Worm (Caenorhabditis elegans) whole organism, mixed stage, embryonic: Measurements from ENCODE around the gene K04A8.1.

Source experiments
- M03D4.4 ChIP-seq: sonication (generic microtip); optimal IDR thresholded peaks from 2 replicates; lab custom pipeline; 2017; ENCODE audit warnings: mild to moderate bottlenecking, missing genetic modification characterization, missing compliant biosample characterization
- bed-3 ChIP-seq: fragments of 200-800 bp; sonication (Bioruptor generic); optimal IDR thresholded peaks from 3 replicates; lab custom pipeline; 2018; ENCODE audit warnings: mild to moderate bottlenecking, missing genetic modification characterization, moderate library complexity, missing compliant biosample characterization
- ceh-39 ChIP-seq: fragments of 150-350 bp; optimal IDR thresholded peaks from 2 replicates; lab custom pipeline; 2014; ENCODE audit warnings: missing biosample characterization, missing genetic modification characterization
- ceh-43 ChIP-seq: fragments of 200-800 bp; sonication (Bioruptor generic); optimal IDR thresholded peaks from 2 replicates; lab custom pipeline; 2018; ENCODE audit warnings: mild to moderate bottlenecking, missing genetic modification characterization, moderate library complexity, missing compliant biosample characterization
- ceh-83 ChIP-seq: fragments of 200-800 bp; sonication (Bioruptor generic); optimal IDR thresholded peaks from 2 replicates; lab custom pipeline; 2018; ENCODE audit warnings: mild to moderate bottlenecking, missing genetic modification characterization, missing compliant biosample characterization
- ces-1 ChIP-seq: fragments of 150-350 bp; optimal IDR thresholded peaks from 2 replicates; lab custom pipeline; 2014; ENCODE audit warnings: missing biosample characterization, missing genetic modification reagents, missing genetic modification characterization
- drap-1 ChIP-seq: fragments of 200-800 bp; sonication (Bioruptor generic); optimal IDR thresholded peaks from 3 replicates; lab custom pipeline; 2018; ENCODE audit warnings: mild to moderate bottlenecking, missing genetic modification characterization, missing compliant biosample characterization
- elt-1 ChIP-seq: sonication (generic microtip); optimal IDR thresholded peaks from 2 replicates; lab custom pipeline; 2017; ENCODE audit warnings: missing genetic modification characterization, mild to moderate bottlenecking, missing compliant biosample characterization, antibody characterized with exemption, moderate library complexity, borderline replicate concordance; ENCODE audit not compliant: insufficient read depth
- elt-3 ChIP-seq: fragments of 150-350 bp; optimal IDR thresholded peaks from 2 replicates; lab custom pipeline; 2014; ENCODE audit warnings: missing biosample characterization, missing genetic modification characterization
- flh-1 ChIP-seq: fragments of 200-800 bp; sonication (Bioruptor generic); optimal IDR thresholded peaks from 2 replicates; lab custom pipeline; 2018; ENCODE audit warnings: mild to moderate bottlenecking, missing genetic modification characterization, moderate library complexity, missing compliant biosample characterization
- hlh-1 ChIP-seq: fragments of 150-350 bp; optimal IDR thresholded peaks from 2 replicates; lab custom pipeline; 2014; ENCODE audit warnings: missing biosample characterization, missing genetic modification reagents, missing genetic modification characterization
- lin-32 ChIP-seq: fragments of 200-800 bp; sonication (Bioruptor generic); optimal IDR thresholded peaks from 2 replicates; lab custom pipeline; 2018; ENCODE audit warnings: mild to moderate bottlenecking, missing genetic modification characterization, missing compliant biosample characterization
- mab-5 ChIP-seq: fragments of 150-350 bp; optimal IDR thresholded peaks from 2 replicates; lab custom pipeline; 2014; ENCODE audit warnings: missing biosample characterization, missing genetic modification characterization
- mep-1 ChIP-seq: fragments of 150-350 bp; optimal IDR thresholded peaks from 2 replicates; lab custom pipeline; 2017; ENCODE audit warnings: missing biosample characterization, missing genetic modification reagents, missing genetic modification characterization, inconsistent platforms
- mls-2 ChIP-seq: sonication (generic microtip); optimal IDR thresholded peaks from 2 replicates; lab custom pipeline; 2016; ENCODE audit warnings: mild to moderate bottlenecking, missing genetic modification characterization, moderate library complexity, missing compliant biosample characterization
- nhr-12 ChIP-seq: fragments of 150-350 bp; optimal IDR thresholded peaks from 2 replicates; lab custom pipeline; 2014; ENCODE audit warnings: missing biosample characterization, missing genetic modification characterization
- nhr-2 ChIP-seq: fragments of 150-350 bp; optimal IDR thresholded peaks from 2 replicates; lab custom pipeline; 2014; ENCODE audit warnings: missing biosample characterization, missing genetic modification characterization
- nhr-237 ChIP-seq: fragments of 150-350 bp; optimal IDR thresholded peaks from 2 replicates; lab custom pipeline; 2014; ENCODE audit warnings: missing biosample characterization, missing genetic modification characterization
- nhr-28 ChIP-seq: fragments of 150-350 bp; optimal IDR thresholded peaks from 2 replicates; lab custom pipeline; 2014; ENCODE audit warnings: missing biosample characterization, missing genetic modification characterization
- nhr-76 ChIP-seq: sonication (generic microtip); optimal IDR thresholded peaks from 2 replicates; lab custom pipeline; 2017; ENCODE audit warnings: missing biosample characterization, missing genetic modification characterization
- pha-4 ChIP-seq: fragments of 150-350 bp; optimal IDR thresholded peaks from 2 replicates; lab custom pipeline; 2018; ENCODE audit warnings: missing biosample characterization, missing genetic modification reagents, missing genetic modification characterization
- sem-2 ChIP-seq: fragments of 200-800 bp; sonication (Bioruptor generic); optimal IDR thresholded peaks from 2 replicates; lab custom pipeline; 2018; ENCODE audit warnings: mild to moderate bottlenecking, missing genetic modification characterization, missing compliant biosample characterization
- snpc-4 ChIP-seq: fragments of 150-350 bp; optimal IDR thresholded peaks from 2 replicates; lab custom pipeline; 2014; ENCODE audit warnings: missing biosample characterization, missing genetic modification characterization
- tbx-8 ChIP-seq: fragments of 200-800 bp; sonication (Bioruptor generic); optimal IDR thresholded peaks from 2 replicates; lab custom pipeline; 2018; ENCODE audit warnings: mild to moderate bottlenecking, missing genetic modification characterization, moderate library complexity, missing compliant biosample characterization
- unc-120 ChIP-seq: sonication (generic microtip); optimal IDR thresholded peaks from 2 replicates; lab custom pipeline; 2017; ENCODE audit warnings: missing genetic modification characterization, missing compliant biosample characterization; ENCODE audit not compliant: poor library complexity, severe bottlenecking
- unc-39 ChIP-seq: fragments of 150-350 bp; optimal IDR thresholded peaks from 2 replicates; lab custom pipeline; 2014; ENCODE audit warnings: missing biosample characterization, missing genetic modification characterization
- unc-62 ChIP-seq: fragments of 150-350 bp; optimal IDR thresholded peaks from 2 replicates; lab custom pipeline; 2014; ENCODE audit warnings: missing biosample characterization, missing genetic modification reagents, missing genetic modification characterization
- zip-8 ChIP-seq: fragments of 150-350 bp; optimal IDR thresholded peaks from 2 replicates; lab custom pipeline; 2014; ENCODE audit warnings: missing biosample characterization, missing genetic modification characterization

K04A8.1 gene

DNA sequence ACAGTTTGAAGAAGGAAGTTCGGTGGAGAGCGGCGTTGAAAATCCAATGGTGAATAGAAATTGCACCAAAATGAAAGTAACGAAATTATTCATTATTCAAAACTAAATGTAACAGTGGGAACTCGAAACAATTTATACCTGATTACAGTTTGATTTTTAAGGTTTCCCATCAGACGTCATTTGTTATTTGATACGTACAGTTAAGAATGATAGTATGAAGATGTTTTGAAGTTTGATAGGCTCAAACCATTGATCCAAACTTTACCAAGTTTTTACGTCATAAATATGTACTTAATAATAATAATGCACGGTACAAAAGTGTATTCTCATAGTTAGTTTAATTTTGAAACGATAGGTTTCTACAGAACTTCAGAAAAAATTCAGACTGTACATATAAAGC is 8.0 kb upstream of the K04A8.1 start, which contains the start of gene spp-20:
TSS of gene spp-20 (minus strand) at position 101 of the 400 bp plus-strand sequence.
- no peak for TF ChIP-seq unc-120
- no peak for TF ChIP-seq zip-8 (tag; lab: Kevin White, UChicago)
- no peak for TF ChIP-seq snpc-4
- no peak for TF ChIP-seq lin-32 (GFP tag; lab: Kevin White, UChicago)
- TF ChIP-seq nhr-28 (tag; lab: Kevin White, UChicago): no peak
- TF ChIP-seq unc-62: no peak
- TF ChIP-seq nhr-2 (tag; lab: Kevin White, UChicago): no peak
- no peak for TF ChIP-seq unc-39 (tag; lab: Kevin White, UChicago)
- TF ChIP-seq M03D4.4 (tag; lab: Kevin White, UChicago): no peak
- TF ChIP-seq mep-1 (tag; lab: Kevin White, UChicago): no peak
- TF ChIP-seq mab-5 (tag; lab: Kevin White, UChicago): no peak

DNA sequence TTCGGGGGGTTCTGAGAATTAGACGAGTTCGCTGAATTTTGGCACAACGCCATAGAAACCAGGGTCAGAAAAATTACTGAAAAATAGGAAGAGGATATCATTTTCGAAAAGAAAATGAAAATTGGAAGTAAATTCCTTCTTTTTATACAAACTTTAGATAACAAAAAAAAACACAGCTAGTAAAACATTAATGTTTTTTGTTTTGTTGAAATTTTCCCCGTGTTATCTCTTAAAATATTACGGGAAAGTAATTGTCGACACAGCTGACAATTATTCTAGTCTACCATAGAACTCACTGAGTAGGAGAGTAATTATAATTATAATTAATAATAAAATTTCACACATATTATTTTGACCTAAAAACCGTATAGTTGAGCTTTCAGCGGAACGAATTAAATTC is 7.0 kb upstream of the K04A8.1 start, which contains the start of gene spp-26:
TSS of gene spp-26 (minus strand) at position 101 of the 400 bp plus-strand sequence.
- TF ChIP-seq ceh-39 (tag; lab: Kevin White, UChicago) (no peak), ceh-83 (GFP tag; lab: Kevin White, UChicago) (no peak), nhr-76 (tag; lab: Kevin White, UChicago) (no peak), flh-1 (GFP tag; lab: Kevin White, UChicago) (no peak), M03D4.4 (tag; lab: Kevin White, UChicago) (no peak), bed-3 (no peak), lin-32 (GFP tag; lab: Kevin White, UChicago) (no peak), unc-62 (no peak), tbx-8 (GFP tag; lab: Kevin White, UChicago) (no peak), ces-1 (GFP tag; lab: Kevin White, UChicago) (no peak), hlh-1 (tag; lab: Kevin White, UChicago) (no peak)

DNA sequence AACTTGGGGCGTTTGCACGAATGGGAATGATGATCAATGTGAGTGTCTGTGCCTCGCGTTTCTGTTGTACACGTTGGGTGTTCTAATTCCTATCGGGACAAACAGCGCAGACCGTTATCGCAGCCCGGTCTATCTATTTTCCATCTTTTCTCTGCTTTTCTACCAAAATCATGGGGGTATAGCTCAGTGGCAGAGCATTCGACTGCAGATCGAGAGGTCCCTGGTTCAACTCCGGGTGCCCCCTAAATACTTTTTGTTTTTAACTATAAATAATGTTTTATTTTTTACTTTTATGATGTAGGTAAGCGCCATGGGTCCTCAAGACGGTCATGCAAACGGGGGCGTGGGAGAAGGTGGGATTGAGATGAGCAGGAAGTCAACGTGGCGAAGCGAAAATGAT is 6.6 kb upstream of the K04A8.1 start:
- peak; percentile 55 for TF ChIP-seq M03D4.4 (tag; lab: Kevin White, UChicago)
- no peak for TF ChIP-seq lin-32 (GFP tag; lab: Kevin White, UChicago)
- TF ChIP-seq, all 35 proteins: peak for 1

DNA sequence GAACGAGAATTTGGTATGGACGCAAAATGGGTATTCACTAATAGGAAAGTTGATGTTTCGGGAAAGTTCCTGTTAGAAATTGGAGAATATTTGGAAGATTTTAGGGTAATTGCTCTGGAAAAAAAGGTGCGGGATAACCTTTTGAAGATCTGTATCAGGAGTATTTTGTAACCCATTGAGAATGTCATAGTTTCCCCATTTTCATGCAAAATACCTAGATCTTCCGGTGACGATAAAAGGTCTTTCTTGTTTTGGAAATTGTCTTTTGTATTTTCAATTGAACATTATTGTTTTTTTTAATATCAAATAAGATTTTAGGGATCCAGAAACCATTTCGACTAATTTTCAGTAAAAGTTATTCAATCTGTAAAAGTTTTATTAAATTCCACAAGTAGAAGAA is 4.5 kb upstream of the K04A8.1 start, which contains the start of gene spp-19:
TSS of gene spp-19 (minus strand) at position 101 of the 400 bp plus-strand sequence.
- TF ChIP-seq nhr-237: no peak
- TF ChIP-seq nhr-12 (tag; lab: Kevin White, UChicago): no peak
- TF ChIP-seq elt-1: no peak
- no peak for TF ChIP-seq tbx-8 (GFP tag; lab: Kevin White, UChicago)
- TF ChIP-seq ceh-39 (tag; lab: Kevin White, UChicago): no peak
- no peak for TF ChIP-seq nhr-76 (tag; lab: Kevin White, UChicago)
- no peak for TF ChIP-seq lin-32 (GFP tag; lab: Kevin White, UChicago)
- TF ChIP-seq unc-62: no peak
- no peak for TF ChIP-seq pha-4 (tag; lab: Kevin White, UChicago)
- TF ChIP-seq M03D4.4 (tag; lab: Kevin White, UChicago): no peak
- TF ChIP-seq mab-5 (tag; lab: Kevin White, UChicago): no peak
- TF ChIP-seq nhr-28 (tag; lab: Kevin White, UChicago): no peak
- no peak for TF ChIP-seq sem-2 (GFP tag; lab: Kevin White, UChicago)
- no peak for TF ChIP-seq elt-3 (tag; lab: Kevin White, UChicago)
- TF ChIP-seq hlh-1 (tag; lab: Kevin White, UChicago): no peak
- TF ChIP-seq, all 35 proteins: peak for 0

DNA sequence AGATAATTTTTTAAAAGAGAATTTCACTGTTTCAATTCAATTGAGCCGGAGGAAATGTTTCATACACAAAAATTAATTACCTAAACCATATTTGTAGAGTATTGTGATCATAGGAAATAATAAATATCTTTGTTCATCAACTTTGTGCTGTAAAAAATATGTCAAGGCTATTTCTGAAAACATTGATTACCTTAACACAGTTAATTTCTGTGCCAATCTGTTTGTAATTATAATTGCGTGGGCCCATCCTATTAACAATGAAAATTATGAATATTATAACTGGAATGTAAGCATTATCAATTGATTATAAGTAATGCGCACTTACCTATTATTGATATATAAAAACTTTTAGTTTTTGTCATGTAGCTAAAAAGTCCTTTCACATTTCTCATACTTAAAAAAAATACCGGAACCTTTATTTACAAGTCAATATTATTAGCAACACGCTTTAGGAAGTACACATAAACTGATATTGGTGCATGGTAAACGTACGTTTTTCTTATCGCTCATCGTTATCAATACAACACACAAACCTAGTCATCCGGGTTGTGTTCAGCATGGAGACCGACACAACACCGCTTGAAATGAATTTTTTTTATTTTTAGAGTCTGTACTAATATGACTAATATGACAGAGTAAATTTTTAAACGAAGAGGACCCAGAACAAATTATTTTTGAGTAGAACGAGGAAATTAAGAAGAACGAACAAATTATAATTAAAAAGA is 9.4 kb downstream of the K04A8.1 start, which contains the start of gene fut-2:
TSS of gene fut-2 (minus strand) at position 485 of the 725 bp plus-strand sequence.
- no peak for TF ChIP-seq zip-8 (tag; lab: Kevin White, UChicago)
- TF ChIP-seq bed-3: no peak
- no peak for TF ChIP-seq elt-3 (tag; lab: Kevin White, UChicago)
- no peak for TF ChIP-seq lin-32 (GFP tag; lab: Kevin White, UChicago)
- TF ChIP-seq ceh-43 (GFP tag; lab: Kevin White, UChicago): no peak
- no peak for TF ChIP-seq ceh-83 (GFP tag; lab: Kevin White, UChicago)
- no peak for TF ChIP-seq mls-2 (tag; lab: Kevin White, UChicago)
- no peak for TF ChIP-seq unc-62
- TF ChIP-seq sem-2 (GFP tag; lab: Kevin White, UChicago): no peak
- TF ChIP-seq tbx-8 (GFP tag; lab: Kevin White, UChicago): no peak
- no peak for TF ChIP-seq mep-1 (tag; lab: Kevin White, UChicago)
- TF ChIP-seq drap-1 (GFP tag; lab: Kevin White, UChicago): no peak
